Fruit fly (Drosophila melanogaster): ENCODE data around the gene vrs.

DNA sequence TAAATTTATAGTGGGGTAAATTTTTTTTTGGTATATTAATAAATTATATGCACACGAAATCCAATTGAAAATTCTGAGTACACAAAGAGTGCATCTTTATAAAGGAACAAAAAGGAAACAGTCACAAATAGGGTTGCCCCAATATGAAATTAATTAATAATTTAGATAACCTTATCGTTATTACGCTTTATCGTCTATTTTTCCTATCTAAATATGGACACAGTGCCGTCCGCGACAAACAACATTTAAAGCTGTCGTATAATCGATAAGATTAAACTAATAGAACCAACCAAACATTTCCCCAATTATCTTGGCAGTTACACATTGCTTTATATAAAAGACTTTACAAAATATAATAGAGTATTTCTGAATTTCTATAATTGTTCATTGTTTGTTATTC lies 49.4 kb upstream of the vrs start:
- TF ChIP-seq CG4328 (GFP tag; optimal IDR thresholded peaks at IDR 0.05) (no peak), run (tag; optimal IDR thresholded peaks at IDR 0.05) (no peak), lab (GFP tag; optimal IDR thresholded peaks at IDR 0.05) (no peak), NC2α (GFP tag; optimal IDR thresholded peaks at IDR 0.05) (no peak), corto (GFP tag; optimal IDR thresholded peaks at IDR 0.05) (no peak), da (GFP tag; optimal IDR thresholded peaks at IDR 0.05) (no peak)
